Worm (Caenorhabditis elegans) whole organism, young adult: Measurements from ENCODE around the gene T05G5.4.
A peak's percentile ranks its signal among the peaks of the same experiment; 100 is the strongest.

Experiments
- C06A6.2 ChIP-seq: fragments of 200-800 bp; sonication (Bioruptor generic); conservative IDR thresholded peaks from 2 replicates; pipeline ENCODE4 v1.3.6; 2022; ENCODE audit warnings: missing genetic modification characterization, missing compliant biosample characterization
- F33H1.4 ChIP-seq: fragments of 200-800 bp; sonication (Bioruptor generic); IDR thresholded peaks from 2 replicates; pipeline ENCODE4 v1.3.6; 2022; ENCODE audit warnings: missing genetic modification reagents, missing genetic modification characterization, missing compliant biosample characterization
- F37B4.10 ChIP-seq: fragments of 200-800 bp; sonication (Bioruptor generic); IDR thresholded peaks from 2 replicates; pipeline ENCODE4 v1.3.6; 2022; ENCODE audit warnings: missing genetic modification characterization, missing compliant biosample characterization
- K11D2.4 ChIP-seq: fragments of 200-800 bp; sonication (Bioruptor generic); IDR thresholded peaks from 2 replicates; pipeline ENCODE4 v1.3.6; 2022; ENCODE audit warnings: missing genetic modification reagents, missing genetic modification characterization, missing compliant biosample characterization
- K12H6.12 ChIP-seq: fragments of 200-800 bp; sonication (Bioruptor generic); optimal IDR thresholded peaks from 2 replicates; lab custom pipeline; 2018; ENCODE audit warnings: mild to moderate bottlenecking, missing genetic modification characterization, missing compliant biosample characterization
- Y95B8A.8 ChIP-seq: fragments of 200-800 bp; sonication (Bioruptor generic); IDR thresholded peaks from 2 replicates; pipeline ENCODE4 v1.3.6; 2022; ENCODE audit warnings: missing genetic modification reagents, missing genetic modification characterization, missing compliant biosample characterization
- akir-1 ChIP-seq: fragments of 200-800 bp; sonication (Bioruptor generic); optimal IDR thresholded peaks from 2 replicates; lab custom pipeline; 2018; ENCODE audit warnings: mild to moderate bottlenecking, missing genetic modification characterization, moderate library complexity, missing compliant biosample characterization
- attf-3 ChIP-seq: fragments of 200-800 bp; sonication (Bioruptor generic); conservative IDR thresholded peaks from 2 replicates; pipeline ENCODE4 v1.3.6; 2022; ENCODE audit warnings: missing genetic modification reagents, missing genetic modification characterization, missing compliant biosample characterization
- ceh-100 ChIP-seq: fragments of 200-800 bp; sonication (Bioruptor generic); IDR thresholded peaks from 2 replicates; pipeline ENCODE4 v1.3.6; 2022; ENCODE audit warnings: missing genetic modification reagents, missing genetic modification characterization, missing compliant biosample characterization
- ceh-27 ChIP-seq: fragments of 200-800 bp; sonication (Bioruptor generic); optimal IDR thresholded peaks from 2 replicates; lab custom pipeline; 2018; ENCODE audit warnings: mild to moderate bottlenecking, missing genetic modification characterization, moderate library complexity, missing compliant biosample characterization
- ceh-91 ChIP-seq: fragments of 200-800 bp; sonication (Bioruptor generic); IDR thresholded peaks from 2 replicates; pipeline ENCODE4 v1.3.6; 2022; ENCODE audit warnings: missing genetic modification reagents, missing genetic modification characterization, missing compliant biosample characterization
- dpl-1 ChIP-seq: fragments of 150-350 bp; optimal IDR thresholded peaks from 2 replicates; lab custom pipeline; 2014; ENCODE audit warnings: missing biosample characterization, missing genetic modification reagents, missing genetic modification characterization
- efl-1 ChIP-seq: fragments of 150-350 bp; optimal IDR thresholded peaks from 2 replicates; lab custom pipeline; 2014; ENCODE audit warnings: missing biosample characterization, missing genetic modification reagents, missing genetic modification characterization
- egl-44 ChIP-seq: fragments of 200-800 bp; sonication (Bioruptor generic); IDR thresholded peaks from 2 replicates; pipeline ENCODE4 v1.3.6; 2022; ENCODE audit warnings: missing genetic modification reagents, missing genetic modification characterization, missing compliant biosample characterization
- ekl-4 ChIP-seq: fragments of 200-800 bp; sonication (Bioruptor generic); IDR thresholded peaks from 2 replicates; pipeline ENCODE4 v1.3.6; 2022; ENCODE audit warnings: missing genetic modification reagents, missing genetic modification characterization, missing compliant biosample characterization
- him-1 ChIP-seq: sonication (generic microtip); optimal IDR thresholded peaks from 2 replicates; lab custom pipeline; 2016; ENCODE audit warnings: missing genotype, missing genetic modification reagents, missing genetic modification characterization, missing compliant biosample characterization
- hlh-26 ChIP-seq: fragments of 200-800 bp; sonication (Bioruptor generic); conservative IDR thresholded peaks from 2 replicates; pipeline ENCODE4 v1.3.6; 2022; ENCODE audit warnings: missing genetic modification reagents, missing genetic modification characterization, missing compliant biosample characterization
- hrde-1 ChIP-seq: sonication (generic microtip); optimal IDR thresholded peaks from 2 replicates; lab custom pipeline; 2016; ENCODE audit warnings: missing genetic modification characterization, mild to moderate bottlenecking, missing compliant biosample characterization, moderate library complexity, missing genotype, missing genetic modification reagents, borderline replicate concordance
- hsf-1 ChIP-seq: fragments of 200-800 bp; sonication (Bioruptor generic); IDR thresholded peaks from 2 replicates; pipeline ENCODE4 v1.3.6; 2022; ENCODE audit warnings: missing genetic modification reagents, missing genetic modification characterization, missing compliant biosample characterization
- lag-1 ChIP-seq: fragments of 200-800 bp; sonication (Bioruptor generic); IDR thresholded peaks from 2 replicates; pipeline ENCODE4 v1.3.6; 2022; ENCODE audit warnings: missing genetic modification reagents, missing genetic modification characterization, missing compliant biosample characterization
- let-526 ChIP-seq: fragments of 200-800 bp; sonication (Bioruptor generic); IDR thresholded peaks from 2 replicates; pipeline ENCODE4 v1.3.6; 2022; ENCODE audit warnings: missing genetic modification reagents, missing genetic modification characterization, missing compliant biosample characterization
- lin-35 ChIP-seq, 3 experiments: fragments of 150-350 bp in 2 of 3; sonication (generic microtip) in 1 of 3; optimal IDR thresholded peaks; 2 replicates each; lab custom pipeline; 2014 to 2018; ENCODE audit warnings: missing biosample characterization in 3 of 3, missing genetic modification characterization in 3 of 3, missing genetic modification reagents in 3 of 3
- lin-54 ChIP-seq: fragments of 200-800 bp; sonication (Bioruptor generic); optimal IDR thresholded peaks from 2 replicates; lab custom pipeline; 2018; ENCODE audit warnings: mild to moderate bottlenecking, missing genetic modification characterization, missing compliant biosample characterization
- lir-1 ChIP-seq: fragments of 200-800 bp; sonication (Bioruptor generic); conservative IDR thresholded peaks from 2 replicates; pipeline ENCODE4 v1.3.6; 2022; ENCODE audit warnings: missing genetic modification reagents, missing genetic modification characterization, missing compliant biosample characterization
- lsl-1 ChIP-seq: fragments of 200-800 bp; sonication (Bioruptor generic); optimal IDR thresholded peaks from 2 replicates; lab custom pipeline; 2018; ENCODE audit warnings: mild to moderate bottlenecking, missing genetic modification characterization, moderate library complexity, missing compliant biosample characterization
- madf-6 ChIP-seq: fragments of 200-800 bp; sonication (Bioruptor generic); IDR thresholded peaks from 2 replicates; pipeline ENCODE4 v1.3.6; 2022; ENCODE audit warnings: missing genetic modification reagents, missing genetic modification characterization, missing compliant biosample characterization
- mcd-1 ChIP-seq: fragments of 200-800 bp; sonication (Bioruptor generic); IDR thresholded peaks from 2 replicates; pipeline ENCODE4 v1.3.6; 2022; ENCODE audit warnings: missing genetic modification reagents, missing genetic modification characterization, missing compliant biosample characterization
- mes-4 ChIP-seq: sonication (generic microtip); optimal IDR thresholded peaks from 2 replicates; lab custom pipeline; 2016; ENCODE audit warnings: missing genotype, missing genetic modification characterization, missing compliant biosample characterization
- nfya-1 ChIP-seq: sonication (generic microtip); optimal IDR thresholded peaks from 2 replicates; lab custom pipeline; 2017; ENCODE audit warnings: antibody characterized with exemption, missing compliant biosample characterization, missing genetic modification characterization, borderline replicate concordance; ENCODE audit not compliant: insufficient read depth
- nfyb-1 ChIP-seq: fragments of 200-800 bp; sonication (Bioruptor generic); IDR thresholded peaks from 2 replicates; pipeline ENCODE4 v1.3.6; 2022; ENCODE audit warnings: missing genetic modification reagents, missing genetic modification characterization, missing compliant biosample characterization
- nhr-80 ChIP-seq: sonication (generic microtip); optimal IDR thresholded peaks from 2 replicates; lab custom pipeline; 2016; ENCODE audit warnings: missing genetic modification characterization, missing compliant biosample characterization
- pha-4 ChIP-seq: fragments of 150-350 bp; sonication (generic microtip); optimal IDR thresholded peaks from 2 replicates; lab custom pipeline; 2014; ENCODE audit warnings: missing biosample characterization, missing genetic modification reagents, missing genetic modification characterization
- repo-1 ChIP-seq: sonication (generic microtip); optimal IDR thresholded peaks from 2 replicates; lab custom pipeline; 2017; ENCODE audit warnings: mild to moderate bottlenecking, missing genetic modification characterization, missing compliant biosample characterization
- sdz-38 ChIP-seq: sonication (generic microtip); optimal IDR thresholded peaks from 2 replicates; lab custom pipeline; 2016; ENCODE audit warnings: missing genotype, missing genetic modification characterization, missing compliant biosample characterization
- snpc-3.4 ChIP-seq: sonication (generic microtip); optimal IDR thresholded peaks from 2 replicates; lab custom pipeline; 2017; ENCODE audit warnings: missing genetic modification characterization, mild to moderate bottlenecking, missing compliant biosample characterization, antibody characterized with exemption, moderate library complexity, missing genotype, missing genetic modification reagents
- tbp1 ChIP-seq: fragments of 200-800 bp; sonication (Bioruptor generic); optimal IDR thresholded peaks from 2 replicates; lab custom pipeline; 2018; ENCODE audit warnings: mild to moderate bottlenecking, missing genetic modification characterization, missing compliant biosample characterization
- zfh-2 ChIP-seq: fragments of 200-800 bp; sonication (Bioruptor generic); conservative IDR thresholded peaks from 2 replicates; pipeline ENCODE4 v1.3.6; 2022; ENCODE audit warnings: missing genetic modification reagents, missing genetic modification characterization, missing compliant biosample characterization
- zim-3 ChIP-seq: sonication (generic microtip); optimal IDR thresholded peaks from 2 replicates; lab custom pipeline; 2017; ENCODE audit warnings: mild to moderate bottlenecking, missing genetic modification characterization, moderate library complexity, missing compliant biosample characterization

The T05G5.4 gene

ce11 chrIII:9770590-9770989 lies 21.9 kb downstream of the T05G5.4 start:
- TF ChIP-seq hsf-1 (0 out of 2 replicates have a peak, but pooled peaks have one; percentile 18), hrde-1 (tag; lab: Kevin White, UChicago) (no peak)

ce11 chrIII:9772394-9772793 lies 23.7 kb downstream of the T05G5.4 start:
- no peak for TF ChIP-seq tbp1
- TF ChIP-seq sdz-38 (tag; lab: Kevin White, UChicago) = no peak
- TF ChIP-seq lag-1 = no peak
- TF ChIP-seq pha-4 (tag; lab: Kevin White, UChicago) = no peak
- 0 out of 2 replicates have a peak, but pooled peaks have one; percentile 26 for TF ChIP-seq zfh-2 (GFP tag; lab: Robert Waterston, UW)
- no peak for TF ChIP-seq mcd-1 (GFP tag; lab: Robert Waterston, UW)

ce11 chrIII:9775916-9776315 lies 27.2 kb downstream of the T05G5.4 start:
- TF ChIP-seq K12H6.12 (tag; lab: Kevin White, UChicago) = no peak
- TF ChIP-seq lir-1 (GFP tag; lab: Robert Waterston, UW) = 0 out of 2 replicates have a peak, but pooled peaks have one; percentile 16
- TF ChIP-seq dpl-1 (GFP tag; lab: Kevin White, UChicago) = peak; percentile 38
- TF ChIP-seq madf-6 (GFP tag; lab: Robert Waterston, UW) = 0 out of 2 replicates have a peak, but pooled peaks have one; percentile 13
- no peak for TF ChIP-seq egl-44 (GFP tag; lab: Robert Waterston, UW)
- TF ChIP-seq ceh-100 (GFP tag; lab: Robert Waterston, UW) = peak; percentile 94
- TF ChIP-seq ceh-91 (GFP tag; lab: Robert Waterston, UW) = 0 out of 2 replicates have a peak, but pooled peaks have one; percentile 14
- TF ChIP-seq F33H1.4 = 0 out of 2 replicates have a peak, but pooled peaks have one; percentile 36
- TF ChIP-seq sdz-38 (tag; lab: Kevin White, UChicago) = no peak
- no peak for TF ChIP-seq Y95B8A.8
- no peak for TF ChIP-seq K11D2.4 (GFP tag; lab: Robert Waterston, UW)
- TF ChIP-seq lin-54 (GFP tag; lab: Kevin White, UChicago) = peak; percentile 87
- TF ChIP-seq zim-3 = no peak
- no peak for TF ChIP-seq akir-1 (GFP tag; lab: Kevin White, UChicago)
- TF ChIP-seq mes-4 = no peak
- TF ChIP-seq C06A6.2 = no peak
- TF ChIP-seq lsl-1 (GFP tag; lab: Kevin White, UChicago) = peak; percentile 42
- TF ChIP-seq repo-1 (tag; lab: Kevin White, UChicago) = no peak
- TF ChIP-seq efl-1 (GFP tag; lab: Kevin White, UChicago) = peak; percentile 86
- no peak for TF ChIP-seq F37B4.10 (GFP tag; lab: Robert Waterston, UW)
- no peak for TF ChIP-seq snpc-3.4 (tag; lab: Kevin White, UChicago)
- TF ChIP-seq nfya-1 (tag; lab: Kevin White, UChicago) = no peak
- peak in 1 of 3 experiments; percentile 38 for TF ChIP-seq lin-35 (GFP tag; optimal IDR thresholded peaks at IDR 0.05; lab: Kevin White, UChicago)
- no peak for TF ChIP-seq let-526 (GFP tag; lab: Robert Waterston, UW)
- TF ChIP-seq nfyb-1 (GFP tag; lab: Robert Waterston, UW) = no peak
- no peak for TF ChIP-seq ekl-4 (GFP tag; lab: Robert Waterston, UW)
- no peak for TF ChIP-seq ceh-27 (GFP tag; lab: Kevin White, UChicago)
- no peak for TF ChIP-seq attf-3 (GFP tag; lab: Robert Waterston, UW)
- TF ChIP-seq mcd-1 (GFP tag; lab: Robert Waterston, UW) = peak; percentile 59; the same call in 1 of the 2 replicates
- TF ChIP-seq hlh-26 = no peak
- TF ChIP-seq him-1 (tag; lab: Kevin White, UChicago) = peak; percentile 40
- no peak for TF ChIP-seq nhr-80 (tag; lab: Kevin White, UChicago)
